Fruit fly (Drosophila melanogaster) whole organism, larva: ENCODE data around the gene Rpt6R.

Experiments
- noc ChIP-seq: fragments of 200-800 bp; sonication (Bioruptor generic); optimal IDR thresholded peaks from 3 replicates; lab custom pipeline; 2019; ENCODE audit warnings: missing biosample characterization, mild to moderate bottlenecking, missing genetic modification characterization, moderate library complexity

The Rpt6R gene

DNA sequence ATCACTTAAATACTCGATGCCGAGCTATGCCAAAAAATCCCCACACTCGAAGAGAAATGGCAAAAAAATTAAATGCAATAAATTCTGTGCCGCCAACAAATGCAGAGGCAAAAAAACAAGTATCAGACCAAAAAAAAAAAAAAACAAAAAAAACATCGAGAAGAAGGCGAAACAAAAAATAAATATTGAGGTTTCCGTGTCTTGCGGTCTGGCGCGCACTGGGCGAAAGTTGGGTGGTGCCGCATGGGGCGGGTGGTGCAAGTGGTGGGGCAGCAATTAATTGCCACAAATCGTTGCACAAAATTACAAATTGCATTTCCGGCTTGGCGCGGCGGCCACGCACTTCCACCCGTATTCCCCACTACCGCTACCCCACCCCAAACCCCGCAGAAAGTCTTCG is 49.1 kb downstream of the Rpt6R start:
- TF ChIP-seq noc (tag; lab: Kevin White, UChicago), result no peak
